Fruit fly (Drosophila melanogaster): Measurements from ENCODE around the gene crb.

Gene crb

DNA sequence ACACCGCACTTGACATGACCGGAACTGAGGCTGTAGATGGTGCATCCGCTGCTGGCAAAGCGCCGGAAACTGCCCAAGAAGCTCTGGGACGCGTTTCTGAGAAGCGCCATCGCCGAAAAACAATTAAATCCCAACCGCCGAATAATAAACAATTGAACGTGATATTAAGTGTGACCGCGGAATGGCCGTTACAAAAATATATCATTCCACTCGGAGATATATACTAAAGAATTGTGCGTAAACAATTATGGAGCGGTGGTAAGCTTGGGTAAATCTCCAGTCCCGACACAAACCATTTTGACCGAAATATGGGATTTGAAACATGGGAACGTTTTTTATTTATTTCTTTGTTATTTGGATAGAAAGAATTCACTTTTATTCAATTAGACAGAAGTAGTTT is 65.1 kb downstream of the crb start, which contains the start of gene CG18528:
CG18528 (minus strand) TSS at position 188 of the 400 bp plus-strand sequence.
- no peak for TF ChIP-seq BtbVII (GFP tag; optimal IDR thresholded peaks at IDR 0.05)
- TF ChIP-seq bcd (GFP tag; optimal IDR thresholded peaks at IDR 0.05) = no peak
- TF ChIP-seq Dref (GFP tag; IDR thresholded peaks at IDR 0.05) = 0 out of 2 replicates have a peak, but pooled peaks have one; percentile 33
- no peak for TF ChIP-seq ttk (GFP tag; IDR thresholded peaks at IDR 0.05)
- TF ChIP-seq Hr51 (GFP tag; optimal IDR thresholded peaks at IDR 0.05) = no peak
- TF ChIP-seq ab (GFP tag; optimal IDR thresholded peaks at IDR 0.05) = no peak
- peak; percentile 52 for TF ChIP-seq CG2116 (GFP tag; optimal IDR thresholded peaks at IDR 0.05)
- no peak for TF ChIP-seq CG2712 (tag; optimal IDR thresholded peaks at IDR 0.05)
- TF ChIP-seq CG3838 (GFP tag; optimal IDR thresholded peaks at IDR 0.05) = no peak
- TF ChIP-seq rib (GFP tag; IDR thresholded peaks at IDR 0.05) = no peak
- peak; percentile 17 for TF ChIP-seq MESR4 (GFP tag; optimal IDR thresholded peaks at IDR 0.05)
- TF ChIP-seq Neu2 (GFP tag; optimal IDR thresholded peaks at IDR 0.05; ENCODE audit: borderline replicate concordance) = no peak
- no peak for TF ChIP-seq tup (GFP tag; optimal IDR thresholded peaks at IDR 0.05)
- no peak for TF ChIP-seq D19B (GFP tag; optimal IDR thresholded peaks at IDR 0.05)
- TF ChIP-seq MBD-R2 (GFP tag; IDR thresholded peaks at IDR 0.05) = peak; percentile 80
- peak; percentile 87 for TF ChIP-seq pita (GFP tag; optimal IDR thresholded peaks at IDR 0.05)
- TF ChIP-seq CG33557 (GFP tag; optimal IDR thresholded peaks at IDR 0.05) = no peak
- TF ChIP-seq Drgx (GFP tag; IDR thresholded peaks at IDR 0.05) = no peak
- TF ChIP-seq Xrp1 (GFP tag; IDR thresholded peaks at IDR 0.05) = no peak
- TF ChIP-seq Sin3A (optimal IDR thresholded peaks at IDR 0.05) = peak; percentile 29
- peak; percentile 62 for TF ChIP-seq CTCF (GFP tag; optimal IDR thresholded peaks at IDR 0.05)
- no peak for TF ChIP-seq ro (GFP tag; IDR thresholded peaks at IDR 0.05)
- TF ChIP-seq CG4328 (GFP tag; optimal IDR thresholded peaks at IDR 0.05) = no peak
- peak; percentile 31; the same call in 1 of the 3 replicates for TF ChIP-seq zfh1 (GFP tag; IDR thresholded peaks at IDR 0.05)
- peak; percentile 43 for TF ChIP-seq nmo (GFP tag; optimal IDR thresholded peaks at IDR 0.05)
- TF ChIP-seq exex (tag; optimal IDR thresholded peaks at IDR 0.05) = peak; percentile 6
- no peak for TF ChIP-seq Awh (GFP tag; IDR thresholded peaks at IDR 0.05)
- peak; percentile 24; the same call in 1 of the 4 replicates for TF ChIP-seq Dll (GFP tag; IDR thresholded peaks at IDR 0.05; ENCODE audit: partially characterized antibody)
- peak; percentile 53 for TF ChIP-seq Dip3 (GFP tag; optimal IDR thresholded peaks at IDR 0.05)
- no peak for TF ChIP-seq ind (GFP tag; optimal IDR thresholded peaks at IDR 0.05)
- TF ChIP-seq CG18262 (tag; optimal IDR thresholded peaks at IDR 0.05) = no peak
- TF ChIP-seq CHES-1-like (GFP tag; optimal IDR thresholded peaks at IDR 0.05) = peak; percentile 39
- peak; percentile 68 for TF ChIP-seq E2f2 (GFP tag; IDR thresholded peaks at IDR 0.05)
- peak; percentile 24 for TF ChIP-seq CG8924 (tag; optimal IDR thresholded peaks at IDR 0.05)
- TF ChIP-seq luna (GFP tag; optimal IDR thresholded peaks at IDR 0.05) = no peak
- TF ChIP-seq H2.0 (GFP tag; IDR thresholded peaks at IDR 0.05) = no peak
- peak; percentile 15 for TF ChIP-seq YL-1 (GFP tag; optimal IDR thresholded peaks at IDR 0.05)
- TF ChIP-seq CG3995 (GFP tag; optimal IDR thresholded peaks at IDR 0.05) = peak; percentile 71
- no peak for TF ChIP-seq slp2 (GFP tag; optimal IDR thresholded peaks at IDR 0.05)
- TF ChIP-seq Lpt (GFP tag; optimal IDR thresholded peaks at IDR 0.05) = no peak
- peak; percentile 34; the same call in 1 of the 3 replicates for TF ChIP-seq Opbp (GFP tag; IDR thresholded peaks at IDR 0.05; ENCODE audit: partially characterized antibody)
- TF ChIP-seq eve (GFP tag; optimal IDR thresholded peaks at IDR 0.05) = no peak
- TF ChIP-seq sens (GFP tag) = peak; percentile 73
- no peak; the same call in 1 of the 2 replicates for TF ChIP-seq Bgb (GFP tag; IDR thresholded peaks at IDR 0.05; ENCODE audit: partially characterized antibody)
- TF ChIP-seq BEAF-32 (GFP tag; optimal IDR thresholded peaks at IDR 0.05) = peak; percentile 59
- TF ChIP-seq HLHmδ (GFP tag; optimal IDR thresholded peaks at IDR 0.05) = no peak
- TF ChIP-seq Med (GFP tag) = peak; percentile 86
- TF ChIP-seq CG12659 (GFP tag; optimal IDR thresholded peaks at IDR 0.05) = peak; percentile 39
- no peak for TF ChIP-seq Sox102F (GFP tag; optimal IDR thresholded peaks at IDR 0.05)
- peak; percentile 52; the same call in 1 of the 2 replicates for TF ChIP-seq CG13287 (GFP tag; IDR thresholded peaks at IDR 0.05; ENCODE audit: partially characterized antibody)
- peak; percentile 3 for TF ChIP-seq CG12236 (GFP tag; optimal IDR thresholded peaks at IDR 0.05)
- no peak for TF ChIP-seq CG4730 (GFP tag; IDR thresholded peaks at IDR 0.05)

Data from whole organism, embryonic.